Fruit fly (Drosophila melanogaster) whole organism, embryonic: ENCODE measurements around the gene Polr3E.
A peak's percentile ranks its signal among the peaks of the same experiment; 100 is the strongest.

ENCODE experiments used
- Ada2b ChIP-seq: fragments of 200-800 bp; sonication (Bioruptor generic); IDR thresholded peaks from 2 replicates; pipeline ENCODE4 v1.3.6; 2022; ENCODE audit warnings: missing biosample characterization, missing genetic modification characterization
- Antp ChIP-seq: fragments of 200-800 bp; sonication (Bioruptor generic); optimal IDR thresholded peaks from 3 replicates; lab custom pipeline; 2016; ENCODE audit warnings: missing biosample characterization, missing genetic modification characterization
- Atf-2 ChIP-seq: fragments of 200-800 bp; sonication (Bioruptor generic); optimal IDR thresholded peaks from 2 replicates; lab custom pipeline; 2016; ENCODE audit warnings: missing biosample characterization, missing genetic modification characterization
- Blimp-1 ChIP-seq: fragments of 200-800 bp; sonication (Bioruptor generic); optimal IDR thresholded peaks from 3 replicates; lab custom pipeline; 2018; ENCODE audit warnings: missing biosample characterization, missing genetic modification characterization, mild to moderate bottlenecking, moderate library complexity, missing genetic modification reagents
- BtbVII ChIP-seq: fragments of 200-800 bp; sonication (Bioruptor generic); optimal IDR thresholded peaks from 3 replicates; lab custom pipeline; 2017; ENCODE audit warnings: missing biosample characterization, mild to moderate bottlenecking, missing genetic modification characterization
- CG11504 ChIP-seq: fragments of 200-800 bp; sonication (Bioruptor generic); optimal IDR thresholded peaks from 3 replicates; lab custom pipeline; 2019; ENCODE audit warnings: missing biosample characterization, mild to moderate bottlenecking, missing genetic modification characterization, moderate library complexity
- CG11696 ChIP-seq: fragments of 200-800 bp; sonication (Bioruptor generic); IDR thresholded peaks from 2 replicates; pipeline ENCODE4 v1.3.6; 2022; ENCODE audit warnings: missing biosample characterization, missing genetic modification characterization
- CG13296 ChIP-seq: fragments of 200-800 bp; sonication (Bioruptor generic); optimal IDR thresholded peaks from 3 replicates; lab custom pipeline; 2018; ENCODE audit warnings: missing biosample characterization, mild to moderate bottlenecking, missing genetic modification characterization
- CG18262 ChIP-seq: fragments of 200-800 bp; optimal IDR thresholded peaks from 3 replicates; lab custom pipeline; 2019; ENCODE audit warnings: missing biosample characterization, mild to moderate bottlenecking, missing genetic modification characterization, moderate library complexity
- CG1832 ChIP-seq: fragments of 200-800 bp; sonication (Bioruptor generic); optimal IDR thresholded peaks from 2 replicates; lab custom pipeline; 2017; ENCODE audit warnings: missing biosample characterization, mild to moderate bottlenecking, missing genetic modification characterization, inconsistent platforms
- CG18764 ChIP-seq: fragments of 200-800 bp; sonication (Bioruptor generic); optimal IDR thresholded peaks from 3 replicates; lab custom pipeline; 2016; ENCODE audit warnings: missing biosample characterization, missing genetic modification characterization
- CG2129 ChIP-seq: fragments of 200-800 bp; sonication (Bioruptor generic); IDR thresholded peaks from 2 replicates; pipeline ENCODE4 v1.3.6; 2022; ENCODE audit warnings: missing biosample characterization, missing genetic modification characterization; ENCODE audit not compliant: partially characterized antibody
- CG2202 ChIP-seq: fragments of 200-800 bp; sonication (Bioruptor generic); optimal IDR thresholded peaks from 2 replicates; lab custom pipeline; 2018; ENCODE audit warnings: missing biosample characterization, mild to moderate bottlenecking, missing genetic modification characterization
- CG30020 ChIP-seq: fragments of 200-800 bp; optimal IDR thresholded peaks from 2 replicates; lab custom pipeline; 2019; ENCODE audit warnings: missing biosample characterization, mild to moderate bottlenecking, missing genetic modification characterization, moderate library complexity
- CG3281 ChIP-seq: fragments of 200-800 bp; sonication (Bioruptor generic); optimal IDR thresholded peaks from 3 replicates; lab custom pipeline; 2017; ENCODE audit warnings: missing biosample characterization, mild to moderate bottlenecking, missing genetic modification characterization
- CG34224 ChIP-seq: fragments of 200-800 bp; sonication (Bioruptor generic); IDR thresholded peaks from 3 replicates; pipeline ENCODE4 v1.3.6; 2022; ENCODE audit warnings: missing biosample characterization, missing genetic modification characterization; ENCODE audit not compliant: partially characterized antibody
- CG6683 ChIP-seq: fragments of 200-800 bp; sonication (Bioruptor generic); optimal IDR thresholded peaks from 2 replicates; lab custom pipeline; 2017; ENCODE audit warnings: missing biosample characterization, mild to moderate bottlenecking, missing genetic modification characterization, missing genetic modification reagents
- CG8388 ChIP-seq: fragments of 200-800 bp; sonication (Bioruptor generic); optimal IDR thresholded peaks from 2 replicates; lab custom pipeline; 2019; ENCODE audit warnings: missing biosample characterization, mild to moderate bottlenecking, missing genetic modification characterization, moderate library complexity
- CG8944 ChIP-seq: fragments of 200-800 bp; sonication (Bioruptor generic); optimal IDR thresholded peaks from 3 replicates; lab custom pipeline; 2016; ENCODE audit warnings: missing biosample characterization, missing genetic modification characterization
- CoRest ChIP-seq: fragments of 200-800 bp; sonication (Bioruptor generic); optimal IDR thresholded peaks from 3 replicates; lab custom pipeline; 2018; ENCODE audit warnings: missing biosample characterization, mild to moderate bottlenecking, missing genetic modification characterization, moderate library complexity
- Deaf1 ChIP-seq: fragments of 200-800 bp; optimal IDR thresholded peaks from 3 replicates; lab custom pipeline; 2019; ENCODE audit warnings: missing biosample characterization, mild to moderate bottlenecking, missing genetic modification characterization, moderate library complexity
- Dip3 ChIP-seq: fragments of 200-800 bp; sonication (Bioruptor generic); optimal IDR thresholded peaks from 3 replicates; lab custom pipeline; 2016; ENCODE audit warnings: missing biosample characterization, missing genetic modification characterization
- ERR ChIP-seq: fragments of 200-800 bp; sonication (Bioruptor generic); optimal IDR thresholded peaks from 2 replicates; lab custom pipeline; 2016; ENCODE audit warnings: missing biosample characterization, missing genetic modification characterization
- Eip74EF ChIP-seq, 2 experiments: fragments of 200-800 bp in 1 of 2; fragments of >200 bp in 1 of 2; sonication (Bioruptor generic) in 1 of 2; optimal IDR thresholded peaks; 2 replicates each; lab custom pipeline; 2017 to 2019; ENCODE audit warnings: missing biosample characterization in 2 of 2, missing genetic modification characterization in 2 of 2, mild to moderate bottlenecking in 1 of 2, moderate library complexity in 1 of 2
- Lim3 ChIP-seq: fragments of 200-800 bp; sonication (Bioruptor generic); IDR thresholded peaks from 2 replicates; pipeline ENCODE4 v1.3.6; 2022; ENCODE audit warnings: missing biosample characterization, missing genetic modification characterization
- Med ChIP-seq: fragments of 200-800 bp; sonication (Bioruptor generic); peaks from one replicate; lab custom pipeline; 2016; ENCODE audit warnings: missing biosample characterization, missing genetic modification characterization, mild to moderate bottlenecking, inconsistent platforms, moderate library complexity
- PHDP ChIP-seq: fragments of 200-800 bp; sonication (Bioruptor generic); optimal IDR thresholded peaks from 3 replicates; lab custom pipeline; 2018; ENCODE audit warnings: missing biosample characterization, mild to moderate bottlenecking, missing genetic modification characterization, moderate library complexity
- Sox102F ChIP-seq: fragments of 200-800 bp; sonication (Bioruptor generic); optimal IDR thresholded peaks from 2 replicates; lab custom pipeline; 2018; ENCODE audit warnings: missing biosample characterization, mild to moderate bottlenecking, missing genetic modification characterization, moderate library complexity
- Spps ChIP-seq: fragments of 200-800 bp; sonication (Bioruptor generic); optimal IDR thresholded peaks from 2 replicates; lab custom pipeline; 2018; ENCODE audit warnings: missing biosample characterization, mild to moderate bottlenecking, missing genetic modification characterization
- abd-A ChIP-seq: fragments of 200-800 bp; sonication (Bioruptor generic); optimal IDR thresholded peaks from 3 replicates; lab custom pipeline; 2019; ENCODE audit warnings: missing biosample characterization, mild to moderate bottlenecking, missing genetic modification characterization, moderate library complexity
- bcd ChIP-seq: fragments of 200-800 bp; sonication (Bioruptor generic); optimal IDR thresholded peaks from 2 replicates; lab custom pipeline; 2017; ENCODE audit warnings: missing biosample characterization, mild to moderate bottlenecking, missing genetic modification characterization
- cas ChIP-seq: fragments of 200-800 bp; sonication (Bioruptor generic); IDR thresholded peaks from 2 replicates; pipeline ENCODE4 v1.3.6; 2022; ENCODE audit warnings: missing biosample characterization, missing genetic modification characterization
- dpn ChIP-seq, 2 experiments: fragments of 200-800 bp; sonication (Bioruptor generic); optimal IDR thresholded peaks; 3 replicates each; lab custom pipeline; 2016; ENCODE audit warnings: missing biosample characterization in 2 of 2, missing genetic modification characterization in 2 of 2
- dysf ChIP-seq: fragments of 200-800 bp; sonication (Bioruptor generic); IDR thresholded peaks from 3 replicates; pipeline ENCODE4 v1.3.6; 2022; ENCODE audit warnings: missing biosample characterization, missing genetic modification characterization
- gcm ChIP-seq: fragments of 200-800 bp; sonication (Bioruptor generic); optimal IDR thresholded peaks from 2 replicates; lab custom pipeline; 2019; ENCODE audit warnings: missing biosample characterization, mild to moderate bottlenecking, missing genetic modification characterization, moderate library complexity
- grau ChIP-seq: fragments of 200-800 bp; optimal IDR thresholded peaks from 3 replicates; lab custom pipeline; 2019; ENCODE audit warnings: missing biosample characterization, mild to moderate bottlenecking, missing genetic modification characterization, moderate library complexity
- gsb-n ChIP-seq: fragments of 200-800 bp; sonication (Bioruptor generic); optimal IDR thresholded peaks from 3 replicates; lab custom pipeline; 2018; ENCODE audit warnings: missing biosample characterization, mild to moderate bottlenecking, missing genetic modification characterization
- lola ChIP-seq, 3 experiments: fragments of >200 bp in 2 of 3; fragments of 200-800 bp in 1 of 3; sonication (Bioruptor generic) in 1 of 3; optimal IDR thresholded peaks; 2 replicates each; lab custom pipeline; 2017 to 2019; ENCODE audit warnings: missing biosample characterization in 3 of 3, missing genetic modification characterization in 3 of 3, mild to moderate bottlenecking in 1 of 3, moderate library complexity in 1 of 3
- lov ChIP-seq, 2 experiments: fragments of 200-800 bp in 1 of 2; fragments of >200 bp in 1 of 2; sonication (Bioruptor generic) in 1 of 2; IDR thresholded peaks in 1 of 2; optimal IDR thresholded peaks in 1 of 2; 2 replicates in 1 of 2; 3 replicates in 1 of 2; pipeline versions ENCODE4 v1.3.6 to Lab custom; 2017 to 2022; ENCODE audit warnings: missing biosample characterization in 1 of 2, missing genetic modification characterization in 1 of 2
- nom ChIP-seq: fragments of 200-800 bp; sonication (Bioruptor generic); optimal IDR thresholded peaks from 2 replicates; lab custom pipeline; 2017; ENCODE audit warnings: missing biosample characterization, missing genetic modification characterization, mild to moderate bottlenecking, moderate library complexity, missing genetic modification reagents
- pho ChIP-seq: fragments of 200-800 bp; sonication (Bioruptor generic); optimal IDR thresholded peaks from 2 replicates; lab custom pipeline; 2016; ENCODE audit warnings: missing biosample characterization, missing genetic modification characterization
- prd ChIP-seq, 3 experiments: fragments of >200 bp in 2 of 3; fragments of 200-800 bp in 1 of 3; sonication (Bioruptor generic) in 1 of 3; optimal IDR thresholded peaks in 2 of 3; IDR thresholded peaks in 1 of 3; 2 replicates in 2 of 3; 3 replicates in 1 of 3; pipeline versions ENCODE4 v1.3.6 to Lab custom; 2017 to 2022; ENCODE audit warnings: missing biosample characterization in 1 of 3, missing genetic modification characterization in 1 of 3
- pros ChIP-seq: fragments of 200-800 bp; sonication (Bioruptor generic); optimal IDR thresholded peaks from 3 replicates; lab custom pipeline; 2019; ENCODE audit warnings: missing biosample characterization, mild to moderate bottlenecking, missing genetic modification characterization, moderate library complexity
- sens-2 ChIP-seq: fragments of 200-800 bp; sonication (Bioruptor generic); IDR thresholded peaks from 2 replicates; pipeline ENCODE4 v1.3.6; 2022; ENCODE audit warnings: missing biosample characterization, missing genetic modification characterization
- usp ChIP-seq: fragments of >200 bp; optimal IDR thresholded peaks from 2 replicates; lab custom pipeline; 2017; ENCODE audit warnings: missing biosample characterization, missing genetic modification characterization
- vnd ChIP-seq: fragments of 200-800 bp; sonication (Bioruptor generic); IDR thresholded peaks from 3 replicates; pipeline ENCODE4 v1.3.6; 2022; ENCODE audit warnings: missing biosample characterization, missing genetic modification characterization; ENCODE audit not compliant: partially characterized antibody

The Polr3E gene

DNA sequence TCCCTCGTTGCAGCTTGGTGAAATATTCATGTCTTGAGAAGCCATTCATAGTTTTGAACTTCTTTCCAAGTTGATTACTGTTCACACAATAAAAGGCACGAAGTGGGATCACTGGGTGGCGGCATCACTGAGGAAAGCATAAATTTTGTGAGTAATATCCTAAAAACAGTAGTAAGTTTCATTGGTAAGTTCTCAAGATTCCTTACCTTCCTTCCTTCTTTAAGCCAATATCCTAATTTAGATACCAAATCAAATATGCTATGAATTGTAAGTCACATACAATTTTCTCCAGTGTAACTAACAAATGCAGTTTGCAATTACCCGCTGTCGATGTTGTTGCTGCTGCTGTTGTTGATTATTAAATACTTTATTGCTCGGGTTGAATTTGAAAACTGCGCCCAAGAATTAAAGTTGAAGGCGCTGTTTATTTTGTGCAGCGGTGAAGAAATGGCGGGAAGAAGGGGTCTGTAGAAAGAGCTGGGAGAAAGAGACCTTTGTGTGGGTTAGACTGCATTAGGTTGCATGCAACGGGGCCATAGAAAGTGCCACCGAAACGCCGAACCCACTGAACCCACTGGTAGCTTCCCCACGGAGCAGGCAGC is 14.6 kb downstream of the Polr3E start (continued):
- no peak for TF ChIP-seq CG30020 (tag; lab: Kevin White, UChicago)
- TF ChIP-seq Dip3 (GFP tag; lab: Kevin White, UChicago) = no peak

DNA sequence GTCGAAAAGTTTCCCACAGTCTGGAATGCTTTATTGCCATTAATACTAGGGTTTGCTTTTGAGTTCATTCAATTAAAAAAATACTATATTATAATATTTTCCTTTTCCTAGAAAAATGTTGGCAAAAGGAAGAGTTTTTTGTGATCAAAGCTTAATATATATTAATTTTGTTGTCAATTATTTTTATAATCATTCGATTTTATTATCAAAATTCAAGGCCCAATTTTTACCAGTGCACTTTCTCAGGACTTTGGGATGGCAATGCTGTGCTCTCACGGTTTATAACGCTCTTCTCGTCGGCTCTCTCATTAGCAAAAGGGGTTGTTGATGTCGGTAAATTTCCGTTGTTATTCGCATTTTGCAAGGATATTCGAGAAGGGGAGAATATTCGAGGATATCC is 15.4 kb downstream of the Polr3E start:
- TF ChIP-seq nom (GFP tag; lab: Kevin White, UChicago) = no peak
- TF ChIP-seq Ada2b (GFP tag; lab: Robert Waterston, UW) = no peak
- TF ChIP-seq Spps (tag; lab: Kevin White, UChicago) = peak; percentile 20
- TF ChIP-seq lola (GFP tag; optimal IDR thresholded peaks at IDR 0.05; lab: Kevin White, UChicago) = peak in 1 of 3 experiments; percentile 65
- peak; percentile 61 for TF ChIP-seq gsb-n (tag; lab: Kevin White, UChicago)
- TF ChIP-seq Antp (GFP tag; lab: Kevin White, UChicago) = no peak
- no peak for TF ChIP-seq CG2129 (GFP tag; lab: Robert Waterston, UW)
- no peak for TF ChIP-seq CG1832
- TF ChIP-seq pros (GFP tag; lab: Kevin White, UChicago) = no peak
- TF ChIP-seq CG8944 (GFP tag; lab: Kevin White, UChicago) = no peak
- TF ChIP-seq dpn (GFP tag; optimal IDR thresholded peaks at IDR 0.05; lab: Kevin White, UChicago) = peak in 1 of 2 experiments; percentile 27
- TF ChIP-seq BtbVII (GFP tag; lab: Kevin White, UChicago) = peak; percentile 11
- TF ChIP-seq CG2202 (tag; lab: Kevin White, UChicago) = peak; percentile 15
- no peak for TF ChIP-seq lov (optimal IDR thresholded peaks at IDR 0.05; lab: Kevin White, UChicago)
- 0 out of 3 replicates have a peak, but pooled peaks have one; percentile 37 for TF ChIP-seq lov (GFP tag; IDR thresholded peaks at IDR 0.05; lab: Robert Waterston, UW)
- TF ChIP-seq sens-2 (GFP tag; lab: Robert Waterston, UW) = no peak
- TF ChIP-seq pho (GFP tag; lab: Kevin White, UChicago) = no peak
- TF ChIP-seq usp (GFP tag; lab: Kevin White, UChicago) = no peak
- no peak for TF ChIP-seq CG34224 (GFP tag; lab: Robert Waterston, UW)
- TF ChIP-seq PHDP (tag; lab: Kevin White, UChicago) = peak; percentile 53
- peak; percentile 4 for TF ChIP-seq Deaf1 (tag; lab: Kevin White, UChicago)
- TF ChIP-seq CG18764 (GFP tag; lab: Kevin White, UChicago) = peak; percentile 8
- TF ChIP-seq Med = peak; percentile 45
- TF ChIP-seq Sox102F (GFP tag; lab: Kevin White, UChicago) = peak; percentile 36
- no peak for TF ChIP-seq bcd (GFP tag; lab: Kevin White, UChicago)
- peak; percentile 13 for TF ChIP-seq CG13296
- no peak for TF ChIP-seq CG6683 (GFP tag; lab: Kevin White, UChicago)
- no peak for TF ChIP-seq Atf-2 (GFP tag; lab: Kevin White, UChicago)
- TF ChIP-seq CG11504 (tag; lab: Kevin White, UChicago) = peak; percentile 56
- TF ChIP-seq vnd (GFP tag; lab: Robert Waterston, UW) = no peak
- peak; percentile 52 for TF ChIP-seq gcm (GFP tag; lab: Kevin White, UChicago)
- TF ChIP-seq ERR (GFP tag; lab: Kevin White, UChicago) = no peak
- TF ChIP-seq CG3281 (GFP tag; lab: Kevin White, UChicago) = peak; percentile 29
- peak; percentile 52 for TF ChIP-seq grau (tag; lab: Kevin White, UChicago)
- TF ChIP-seq CG8388 (GFP tag; lab: Kevin White, UChicago) = peak; percentile 63
- TF ChIP-seq CG18262 (tag; lab: Kevin White, UChicago) = peak; percentile 73
- no peak for TF ChIP-seq abd-A (tag; lab: Kevin White, UChicago)
- no peak for TF ChIP-seq Lim3 (GFP tag; lab: Robert Waterston, UW)
- TF ChIP-seq prd (optimal IDR thresholded peaks at IDR 0.05; lab: Kevin White, UChicago) = no peak
- peak; percentile 44; the same call in 1 of the 3 replicates for TF ChIP-seq prd (GFP tag; IDR thresholded peaks at IDR 0.05; lab: Robert Waterston, UW)
- no peak for TF ChIP-seq cas (GFP tag; lab: Robert Waterston, UW)
- TF ChIP-seq Blimp-1 (GFP tag; lab: Kevin White, UChicago) = peak; percentile 59
- no peak for TF ChIP-seq dysf (GFP tag; lab: Robert Waterston, UW)
- no peak for TF ChIP-seq Eip74EF (GFP tag; optimal IDR thresholded peaks at IDR 0.05; lab: Kevin White, UChicago)
- no peak for TF ChIP-seq CG11696 (GFP tag; lab: Robert Waterston, UW)
- TF ChIP-seq CoRest (tag; lab: Kevin White, UChicago) = peak; percentile 36
